Fruit fly (Drosophila melanogaster) whole organism, embryonic: ENCODE data around the gene REG.

ENCODE experiments used
- Abd-B ChIP-seq: fragments of 200-800 bp; sonication (Bioruptor generic); optimal IDR thresholded peaks from 2 replicates; lab custom pipeline; 2018; ENCODE audit warnings: missing biosample characterization, mild to moderate bottlenecking, missing genetic modification characterization, moderate library complexity
- CG1233 ChIP-seq: fragments of 200-800 bp; sonication (Bioruptor generic); optimal IDR thresholded peaks from 4 replicates; lab custom pipeline; 2018; ENCODE audit warnings: missing biosample characterization, mild to moderate bottlenecking, missing genetic modification characterization
- CG14667 ChIP-seq: fragments of 200-800 bp; sonication (Bioruptor generic); IDR thresholded peaks from 2 replicates; pipeline ENCODE4 v1.3.6; 2022; ENCODE audit warnings: missing biosample characterization, missing genetic modification characterization
- CG15011 ChIP-seq: fragments of 200-800 bp; sonication (Bioruptor generic); optimal IDR thresholded peaks from 3 replicates; lab custom pipeline; 2018; ENCODE audit warnings: missing biosample characterization, mild to moderate bottlenecking, missing genetic modification characterization
- CG15479 ChIP-seq: fragments of 200-800 bp; sonication (Bioruptor generic); optimal IDR thresholded peaks from 3 replicates; lab custom pipeline; 2019; ENCODE audit warnings: missing biosample characterization, mild to moderate bottlenecking, missing genetic modification characterization, moderate library complexity
- CG17186 ChIP-seq: fragments of 200-800 bp; sonication (Bioruptor generic); optimal IDR thresholded peaks from 3 replicates; lab custom pipeline; 2017; ENCODE audit warnings: missing biosample characterization, missing genetic modification reagents, missing genetic modification characterization
- CG17829 ChIP-seq: fragments of 200-800 bp; optimal IDR thresholded peaks from 2 replicates; lab custom pipeline; 2019; ENCODE audit warnings: missing biosample characterization, mild to moderate bottlenecking, missing genetic modification characterization, moderate library complexity
- CG18011 ChIP-seq: fragments of 200-800 bp; sonication (Bioruptor generic); optimal IDR thresholded peaks from 2 replicates; lab custom pipeline; 2017; ENCODE audit warnings: missing biosample characterization, missing genetic modification characterization, mild to moderate bottlenecking, moderate library complexity, missing genotype
- CG18619 ChIP-seq: fragments of 200-800 bp; sonication (Bioruptor generic); optimal IDR thresholded peaks from 3 replicates; lab custom pipeline; 2017; ENCODE audit warnings: missing biosample characterization, mild to moderate bottlenecking, missing genetic modification characterization
- CG31365 ChIP-seq: fragments of 200-800 bp; sonication (Bioruptor generic); optimal IDR thresholded peaks from 2 replicates; lab custom pipeline; 2018; ENCODE audit warnings: missing biosample characterization, mild to moderate bottlenecking, missing genetic modification characterization
- CG31441 ChIP-seq: fragments of 200-800 bp; sonication (Bioruptor generic); IDR thresholded peaks from 2 replicates; pipeline ENCODE4 v1.3.6; 2022; ENCODE audit warnings: missing biosample characterization, missing genetic modification characterization
- CG32532 ChIP-seq: fragments of 200-800 bp; sonication (Bioruptor generic); IDR thresholded peaks from 2 replicates; pipeline ENCODE4 v1.3.6; 2022; ENCODE audit warnings: missing biosample characterization, missing genetic modification characterization
- CG42726 ChIP-seq: fragments of 200-800 bp; sonication (Bioruptor generic); IDR thresholded peaks from 2 replicates; pipeline ENCODE4 v1.3.6; 2022; ENCODE audit warnings: missing biosample characterization, missing genetic modification characterization; ENCODE audit not compliant: partially characterized antibody
- CG7271 ChIP-seq: fragments of 200-800 bp; sonication (Bioruptor generic); optimal IDR thresholded peaks from 2 replicates; lab custom pipeline; 2018; ENCODE audit warnings: missing biosample characterization, mild to moderate bottlenecking, missing genetic modification characterization, moderate library complexity
- CG7556 ChIP-seq: fragments of 200-800 bp; sonication (Bioruptor generic); optimal IDR thresholded peaks from 2 replicates; lab custom pipeline; 2017; ENCODE audit warnings: missing biosample characterization, mild to moderate bottlenecking, missing genetic modification characterization
- CG7963 ChIP-seq: fragments of 200-800 bp; sonication (Bioruptor generic); IDR thresholded peaks from 3 replicates; pipeline ENCODE4 v1.3.6; 2022; ENCODE audit warnings: missing biosample characterization, missing genetic modification characterization; ENCODE audit not compliant: partially characterized antibody
- CG9932 ChIP-seq: fragments of 200-800 bp; sonication (Bioruptor generic); IDR thresholded peaks from 2 replicates; pipeline ENCODE4 v1.3.6; 2022; ENCODE audit warnings: missing biosample characterization, missing genetic modification characterization
- Chrac-16 ChIP-seq: fragments of 200-800 bp; sonication (Bioruptor generic); optimal IDR thresholded peaks from 3 replicates; lab custom pipeline; 2016; ENCODE audit warnings: missing biosample characterization, missing genetic modification characterization
- Eip74EF ChIP-seq, 2 experiments: fragments of 200-800 bp in 1 of 2; fragments of >200 bp in 1 of 2; sonication (Bioruptor generic) in 1 of 2; optimal IDR thresholded peaks; 2 replicates each; lab custom pipeline; 2017 to 2019; ENCODE audit warnings: missing biosample characterization in 2 of 2, missing genetic modification characterization in 2 of 2, mild to moderate bottlenecking in 1 of 2, moderate library complexity in 1 of 2
- HLH4C ChIP-seq: fragments of 200-800 bp; sonication (Bioruptor generic); IDR thresholded peaks from 3 replicates; pipeline ENCODE4 v1.3.6; 2022; ENCODE audit warnings: missing biosample characterization, missing genetic modification characterization; ENCODE audit not compliant: partially characterized antibody
- MTF-1 ChIP-seq: fragments of 200-800 bp; sonication (Bioruptor generic); optimal IDR thresholded peaks from 2 replicates; lab custom pipeline; 2018; ENCODE audit warnings: missing biosample characterization, mild to moderate bottlenecking, missing genetic modification characterization, borderline replicate concordance
- Med ChIP-seq: fragments of 200-800 bp; sonication (Bioruptor generic); peaks from one replicate; lab custom pipeline; 2016; ENCODE audit warnings: missing biosample characterization, missing genetic modification characterization, mild to moderate bottlenecking, inconsistent platforms, moderate library complexity
- NC2β ChIP-seq: fragments of 200-800 bp; sonication (Bioruptor generic); optimal IDR thresholded peaks from 2 replicates; lab custom pipeline; 2016; ENCODE audit warnings: missing biosample characterization, missing genetic modification characterization
- Nf-YC ChIP-seq: fragments of 200-800 bp; optimal IDR thresholded peaks from 3 replicates; lab custom pipeline; 2019; ENCODE audit warnings: missing biosample characterization, mild to moderate bottlenecking, missing genetic modification characterization, moderate library complexity
- Six4 ChIP-seq: fragments of 200-800 bp; sonication (Bioruptor generic); optimal IDR thresholded peaks from 2 replicates; lab custom pipeline; 2016; ENCODE audit warnings: missing biosample characterization, missing genetic modification characterization
- Trl ChIP-seq, 3 experiments: fragments of >200 bp in 2 of 3; fragments of 200-800 bp in 1 of 3; sonication (Bioruptor generic) in 1 of 3; optimal IDR thresholded peaks; 2 replicates in 1 of 3; 3 replicates in 2 of 3; lab custom pipeline; 2016 to 2017; ENCODE audit warnings: missing biosample characterization in 1 of 3, missing genetic modification characterization in 1 of 3
- bcd ChIP-seq: fragments of 200-800 bp; sonication (Bioruptor generic); optimal IDR thresholded peaks from 2 replicates; lab custom pipeline; 2017; ENCODE audit warnings: missing biosample characterization, mild to moderate bottlenecking, missing genetic modification characterization
- chn ChIP-seq: fragments of 200-800 bp; sonication (Bioruptor generic); optimal IDR thresholded peaks from 2 replicates; lab custom pipeline; 2016; ENCODE audit warnings: missing biosample characterization, missing genetic modification characterization
- ci ChIP-seq: fragments of 200-800 bp; sonication (Bioruptor generic); IDR thresholded peaks from 3 replicates; pipeline ENCODE4 v1.3.6; 2022; ENCODE audit warnings: missing biosample characterization, missing genetic modification characterization
- dimm ChIP-seq: fragments of 200-800 bp; sonication (Bioruptor generic); IDR thresholded peaks from 2 replicates; pipeline ENCODE4 v1.3.6; 2022; ENCODE audit warnings: missing biosample characterization, missing genetic modification characterization
- grn ChIP-seq: fragments of 200-800 bp; sonication (Bioruptor generic); optimal IDR thresholded peaks from 3 replicates; lab custom pipeline; 2017; ENCODE audit warnings: missing biosample characterization, missing genetic modification characterization
- gro ChIP-seq: fragments of 200-800 bp; sonication (Bioruptor generic); optimal IDR thresholded peaks from 2 replicates; lab custom pipeline; 2016; ENCODE audit warnings: missing biosample characterization, missing genetic modification characterization
- gsb ChIP-seq: fragments of 200-800 bp; sonication (Bioruptor generic); IDR thresholded peaks from 2 replicates; pipeline ENCODE4 v1.3.6; 2022; ENCODE audit warnings: missing biosample characterization, missing genetic modification characterization
- h ChIP-seq: fragments of >200 bp; optimal IDR thresholded peaks from 2 replicates; lab custom pipeline; 2017
- ham ChIP-seq: fragments of 200-800 bp; sonication (Bioruptor generic); IDR thresholded peaks from 2 replicates; pipeline ENCODE4 v1.3.6; 2022; ENCODE audit warnings: missing biosample characterization, missing genetic modification characterization
- hkb ChIP-seq, 2 experiments: fragments of 200-800 bp in 1 of 2; fragments of >200 bp in 1 of 2; sonication (Bioruptor generic) in 1 of 2; IDR thresholded peaks in 1 of 2; optimal IDR thresholded peaks in 1 of 2; 2 replicates each; pipeline versions ENCODE4 v1.3.6 to Lab custom; 2017 to 2022; ENCODE audit warnings: missing biosample characterization in 1 of 2, missing genetic modification characterization in 1 of 2
- ken ChIP-seq: fragments of 200-800 bp; sonication (Bioruptor generic); IDR thresholded peaks from 3 replicates; pipeline ENCODE4 v1.3.6; 2022; ENCODE audit warnings: missing biosample characterization, missing genetic modification characterization
- lilli ChIP-seq: fragments of 200-800 bp; sonication (Bioruptor generic); optimal IDR thresholded peaks from 3 replicates; lab custom pipeline; 2016; ENCODE audit warnings: missing biosample characterization, missing genetic modification characterization
- nerfin-1 ChIP-seq: fragments of 200-800 bp; sonication (Bioruptor generic); optimal IDR thresholded peaks from 3 replicates; lab custom pipeline; 2019; ENCODE audit warnings: missing biosample characterization, mild to moderate bottlenecking, missing genetic modification characterization, moderate library complexity
- nmo ChIP-seq: fragments of 200-800 bp; sonication (Bioruptor generic); optimal IDR thresholded peaks from 2 replicates; lab custom pipeline; 2018; ENCODE audit warnings: missing biosample characterization, mild to moderate bottlenecking, missing genetic modification characterization, moderate library complexity
- otp ChIP-seq: fragments of 200-800 bp; sonication (Bioruptor generic); IDR thresholded peaks from 3 replicates; pipeline ENCODE4, ENCODE4 v1.3.6; 2022; ENCODE audit warnings: missing biosample characterization, missing genetic modification characterization
- pb ChIP-seq: fragments of 200-800 bp; sonication (Bioruptor generic); optimal IDR thresholded peaks from 3 replicates; lab custom pipeline; 2016; ENCODE audit warnings: missing biosample characterization, missing genetic modification characterization
- prd ChIP-seq, 3 experiments: fragments of >200 bp in 2 of 3; fragments of 200-800 bp in 1 of 3; sonication (Bioruptor generic) in 1 of 3; optimal IDR thresholded peaks in 2 of 3; IDR thresholded peaks in 1 of 3; 2 replicates in 2 of 3; 3 replicates in 1 of 3; pipeline versions ENCODE4 v1.3.6 to Lab custom; 2017 to 2022; ENCODE audit warnings: missing biosample characterization in 1 of 3, missing genetic modification characterization in 1 of 3
- run ChIP-seq: fragments of 200-800 bp; sonication (Bioruptor generic); optimal IDR thresholded peaks from 3 replicates; lab custom pipeline; 2018; ENCODE audit warnings: missing biosample characterization, mild to moderate bottlenecking, missing genetic modification characterization
- slp2 ChIP-seq: fragments of 200-800 bp; sonication (Bioruptor generic); optimal IDR thresholded peaks from 2 replicates; lab custom pipeline; 2016; ENCODE audit warnings: missing biosample characterization, missing genetic modification characterization
- so ChIP-seq: fragments of 200-800 bp; sonication (Bioruptor generic); IDR thresholded peaks from 3 replicates; pipeline ENCODE4 v1.3.6; 2022; ENCODE audit warnings: missing biosample characterization, missing genetic modification characterization
- sqz ChIP-seq: fragments of 200-800 bp; sonication (Bioruptor generic); optimal IDR thresholded peaks from 3 replicates; lab custom pipeline; 2018; ENCODE audit warnings: missing biosample characterization, mild to moderate bottlenecking, missing genetic modification characterization
- tio ChIP-seq: fragments of 200-800 bp; sonication (Bioruptor generic); optimal IDR thresholded peaks from 2 replicates; lab custom pipeline; 2017; ENCODE audit warnings: missing biosample characterization, missing genetic modification characterization, inconsistent platforms
- wor ChIP-seq: fragments of 200-800 bp; sonication (Bioruptor generic); IDR thresholded peaks from 2 replicates; pipeline ENCODE4 v1.3.6; 2022; ENCODE audit warnings: missing biosample characterization, missing genetic modification characterization
- zfh1 ChIP-seq: fragments of 200-800 bp; sonication (Bioruptor generic); IDR thresholded peaks from 3 replicates; pipeline ENCODE4 v1.3.6; 2022; ENCODE audit warnings: missing biosample characterization, missing genetic modification characterization

The REG gene

dm6 chrX:13258757-13259067 lies 46.6 kb downstream of the REG start, which contains the start of gene comt (continued):
- TF ChIP-seq CG31441 (GFP tag; lab: Robert Waterston, UW) (peak; percentile 76), chn (no peak), otp (GFP tag; lab: Robert Waterston, UW) (no peak), h (lab: Kevin White, UChicago) (no peak), pb (GFP tag; lab: Kevin White, UChicago) (no peak), CG7271 (tag; lab: Kevin White, UChicago) (peak; percentile 38), Abd-B (GFP tag; lab: Kevin White, UChicago) (peak; percentile 28), gsb (GFP tag; lab: Robert Waterston, UW) (no peak), CG31365 (tag; lab: Kevin White, UChicago) (no peak), CG15479 (GFP tag; lab: Kevin White, UChicago) (no peak), CG17829 (tag; lab: Kevin White, UChicago) (peak; percentile 73), tio (GFP tag; lab: Kevin White, UChicago) (peak; percentile 44), slp2 (no peak), CG18011 (GFP tag; lab: Kevin White, UChicago) (no peak), run (no peak), wor (peak; percentile 32; the same call in 1 of the 2 replicates), sqz (GFP tag; lab: Kevin White, UChicago) (no peak), dimm (GFP tag; lab: Robert Waterston, UW) (no peak), ham (GFP tag; lab: Robert Waterston, UW) (no peak), Med (GFP tag; lab: Kevin White, UChicago) (peak; percentile 74), CG7556 (peak; percentile 66), nmo (GFP tag; lab: Kevin White, UChicago) (peak; percentile 79), CG9932 (peak; percentile 41; the same call in 1 of the 2 replicates), nerfin-1 (tag; lab: Kevin White, UChicago) (peak; percentile 44), hkb (optimal IDR thresholded peaks at IDR 0.05; lab: Kevin White, UChicago) (no peak), hkb (GFP tag; IDR thresholded peaks at IDR 0.05; lab: Robert Waterston, UW) (peak; percentile 70), CG17186 (GFP tag; lab: Kevin White, UChicago) (no peak), ci (peak; percentile 71; the same call in 2 of the 3 replicates), ken (GFP tag; lab: Robert Waterston, UW) (peak; percentile 30; the same call in 1 of the 3 replicates), Eip74EF (GFP tag; optimal IDR thresholded peaks at IDR 0.05; lab: Kevin White, UChicago) (no peak), Trl (optimal IDR thresholded peaks at IDR 0.05; lab: Kevin White, UChicago) (no peak), Trl (GFP tag; optimal IDR thresholded peaks at IDR 0.05; lab: Kevin White, UChicago) (no peak), CG15011 (GFP tag; lab: Kevin White, UChicago) (no peak), so (GFP tag; lab: Robert Waterston, UW) (no peak; the same call in 2 of the 3 replicates), CG18619 (GFP tag; lab: Kevin White, UChicago) (no peak), MTF-1 (GFP tag; lab: Kevin White, UChicago) (peak; percentile 22), grn (no peak), CG1233 (no peak), CG42726 (no peak), CG7963 (GFP tag; lab: Robert Waterston, UW) (no peak), gro (GFP tag; lab: Kevin White, UChicago) (no peak), Nf-YC (tag; lab: Kevin White, UChicago) (peak; percentile 52), HLH4C (no peak), zfh1 (GFP tag; lab: Robert Waterston, UW) (peak; percentile 65), CG32532 (peak; percentile 72), NC2β (no peak), Six4 (GFP tag; lab: Kevin White, UChicago) (peak; percentile 31), prd (optimal IDR thresholded peaks at IDR 0.05; lab: Kevin White, UChicago) (no peak), prd (GFP tag; IDR thresholded peaks at IDR 0.05; lab: Robert Waterston, UW) (peak; percentile 77), Chrac-16 (peak; percentile 26), lilli (GFP tag; lab: Kevin White, UChicago) (peak; percentile 16), bcd (GFP tag; lab: Kevin White, UChicago) (no peak), CG14667 (GFP tag; lab: Robert Waterston, UW) (0 out of 2 replicates have a peak, but pooled peaks have one; percentile 35)
